Fruit fly (Drosophila melanogaster) whole organism, prepupa: ENCODE results near the gene CG42857.

Experiments used
- Blimp-1 ChIP-seq: fragments of 200-800 bp; sonication (Bioruptor generic); optimal IDR thresholded peaks from 3 replicates; lab custom pipeline; 2017; ENCODE audit warnings: missing biosample characterization, missing genetic modification characterization, mild to moderate bottlenecking, moderate library complexity, missing genetic modification reagents
- CG10669 ChIP-seq: fragments of 200-800 bp; sonication (Bioruptor generic); optimal IDR thresholded peaks from 3 replicates; lab custom pipeline; 2018; ENCODE audit warnings: missing biosample characterization, mild to moderate bottlenecking, missing genetic modification characterization, moderate library complexity
- CG11902 ChIP-seq: fragments of 200-800 bp; sonication (Bioruptor generic); optimal IDR thresholded peaks from 3 replicates; lab custom pipeline; 2016; ENCODE audit warnings: missing biosample characterization, missing genetic modification characterization
- CG15336 ChIP-seq: fragments of 200-800 bp; sonication (Bioruptor generic); IDR thresholded peaks from 2 replicates; pipeline ENCODE4 v1.3.6; 2022; ENCODE audit warnings: missing biosample characterization, missing genetic modification characterization
- CG1621 ChIP-seq: fragments of 200-800 bp; sonication (Bioruptor generic); optimal IDR thresholded peaks from 3 replicates; lab custom pipeline; 2018; ENCODE audit warnings: missing biosample characterization, mild to moderate bottlenecking, missing genetic modification characterization
- CG16779 ChIP-seq: fragments of 200-800 bp; sonication (Bioruptor generic); optimal IDR thresholded peaks from 3 replicates; lab custom pipeline; 2017; ENCODE audit warnings: missing biosample characterization, mild to moderate bottlenecking, missing genetic modification characterization
- CG31627 ChIP-seq: fragments of 200-800 bp; sonication (Bioruptor generic); optimal IDR thresholded peaks from 3 replicates; lab custom pipeline; 2016; ENCODE audit warnings: missing biosample characterization, missing genetic modification characterization
- CG34406 ChIP-seq: fragments of 200-800 bp; sonication (Bioruptor generic); optimal IDR thresholded peaks from 3 replicates; lab custom pipeline; 2016; ENCODE audit warnings: missing biosample characterization, missing genetic modification characterization
- CG3919 ChIP-seq: fragments of 200-800 bp; sonication (Bioruptor generic); optimal IDR thresholded peaks from 3 replicates; lab custom pipeline; 2016; ENCODE audit warnings: missing biosample characterization, missing genetic modification characterization
- CG4318 ChIP-seq: fragments of 200-800 bp; sonication (Bioruptor generic); optimal IDR thresholded peaks from 3 replicates; lab custom pipeline; 2017; ENCODE audit warnings: missing biosample characterization, mild to moderate bottlenecking, missing genetic modification characterization
- CG6163 ChIP-seq: fragments of 200-800 bp; sonication (Bioruptor generic); IDR thresholded peaks from 3 replicates; pipeline ENCODE4 v1.3.6; 2022; ENCODE audit warnings: missing biosample characterization, missing genetic modification characterization
- CG6276 ChIP-seq: fragments of 200-800 bp; sonication (Bioruptor generic); optimal IDR thresholded peaks from 2 replicates; lab custom pipeline; 2017; ENCODE audit warnings: missing biosample characterization, mild to moderate bottlenecking, missing genetic modification characterization
- CG6854 ChIP-seq: fragments of 200-800 bp; sonication (Bioruptor generic); optimal IDR thresholded peaks from 2 replicates; lab custom pipeline; 2017; ENCODE audit warnings: missing biosample characterization, mild to moderate bottlenecking, missing genetic modification characterization
- CG7368 ChIP-seq: fragments of 200-800 bp; sonication (Bioruptor generic); optimal IDR thresholded peaks from 3 replicates; lab custom pipeline; 2016; ENCODE audit warnings: missing biosample characterization, missing genetic modification characterization
- CG8119 ChIP-seq: fragments of 200-800 bp; sonication (Bioruptor generic); IDR thresholded peaks from 3 replicates; pipeline ENCODE4 v1.3.6; 2022; ENCODE audit warnings: missing biosample characterization, missing genetic modification characterization
- CG8319 ChIP-seq: fragments of 200-800 bp; sonication (Bioruptor generic); optimal IDR thresholded peaks from 3 replicates; lab custom pipeline; 2016; ENCODE audit warnings: missing biosample characterization, missing genetic modification characterization
- CG8632 ChIP-seq: fragments of 200-800 bp; sonication (Bioruptor generic); optimal IDR thresholded peaks from 3 replicates; lab custom pipeline; 2016; ENCODE audit warnings: missing biosample characterization, missing genetic modification characterization
- Eip75B ChIP-seq: fragments of 200-800 bp; sonication (Bioruptor generic); optimal IDR thresholded peaks from 3 replicates; lab custom pipeline; 2016; ENCODE audit warnings: missing biosample characterization, missing genetic modification characterization
- Eip78C ChIP-seq: fragments of 200-800 bp; sonication (Bioruptor generic); peaks from one replicate; lab custom pipeline; 2016; ENCODE audit warnings: missing biosample characterization, missing genetic modification characterization
- Eip93F ChIP-seq: fragments of 200-800 bp; sonication (Bioruptor generic); optimal IDR thresholded peaks from 2 replicates; lab custom pipeline; 2016; ENCODE audit warnings: missing biosample characterization, mild to moderate bottlenecking, missing genetic modification characterization
- Ets21C ChIP-seq: fragments of 200-800 bp; sonication (Bioruptor generic); optimal IDR thresholded peaks from 3 replicates; lab custom pipeline; 2016; ENCODE audit warnings: missing biosample characterization, missing genetic modification characterization
- Ets96B ChIP-seq: fragments of 200-800 bp; optimal IDR thresholded peaks from 2 replicates; lab custom pipeline; 2019; ENCODE audit warnings: missing biosample characterization, mild to moderate bottlenecking, missing genetic modification characterization, moderate library complexity
- Gug ChIP-seq: fragments of 200-800 bp; sonication (Bioruptor generic); IDR thresholded peaks from 2 replicates; pipeline ENCODE4 v1.3.6; 2022; ENCODE audit warnings: missing biosample characterization, missing genetic modification characterization
- Hr38 ChIP-seq: sonication (Bioruptor generic); optimal IDR thresholded peaks from 2 replicates; lab custom pipeline; 2016; ENCODE audit warnings: missing biosample characterization, missing genetic modification characterization
- Hr39 ChIP-seq: fragments of 200-800 bp; sonication (Bioruptor generic); optimal IDR thresholded peaks from 2 replicates; lab custom pipeline; 2016; ENCODE audit warnings: missing biosample characterization, missing genetic modification characterization
- Hr4 ChIP-seq: fragments of 200-800 bp; sonication (Bioruptor generic); optimal IDR thresholded peaks from 3 replicates; lab custom pipeline; 2016; ENCODE audit warnings: missing biosample characterization, missing genetic modification characterization
- Lpt ChIP-seq: fragments of 200-800 bp; sonication (Bioruptor generic); optimal IDR thresholded peaks from 3 replicates; lab custom pipeline; 2016; ENCODE audit warnings: missing biosample characterization, missing genetic modification characterization
- Met ChIP-seq: fragments of 200-800 bp; sonication (Bioruptor generic); optimal IDR thresholded peaks from 3 replicates; lab custom pipeline; 2016; ENCODE audit warnings: missing biosample characterization, missing genetic modification characterization
- OdsH ChIP-seq: fragments of 200-800 bp; sonication (Bioruptor generic); optimal IDR thresholded peaks from 3 replicates; lab custom pipeline; 2016; ENCODE audit warnings: missing biosample characterization, missing genetic modification characterization
- Smox ChIP-seq: fragments of 200-800 bp; sonication (Bioruptor generic); optimal IDR thresholded peaks from 3 replicates; lab custom pipeline; 2016; ENCODE audit warnings: missing biosample characterization, missing genetic modification characterization
- Sox102F ChIP-seq: fragments of 200-800 bp; sonication (Bioruptor generic); optimal IDR thresholded peaks from 2 replicates; lab custom pipeline; 2016; ENCODE audit warnings: missing biosample characterization, mild to moderate bottlenecking, missing genetic modification characterization
- Sox14 ChIP-seq: fragments of 200-800 bp; sonication (Bioruptor generic); optimal IDR thresholded peaks from 3 replicates; lab custom pipeline; 2016; ENCODE audit warnings: missing biosample characterization, missing genetic modification characterization
- Sox15 ChIP-seq: fragments of 200-800 bp; sonication (Bioruptor generic); optimal IDR thresholded peaks from 3 replicates; lab custom pipeline; 2016; ENCODE audit warnings: missing biosample characterization, missing genetic modification characterization
- acj6 ChIP-seq: fragments of 200-800 bp; sonication (Bioruptor generic); optimal IDR thresholded peaks from 3 replicates; lab custom pipeline; 2016; ENCODE audit warnings: missing biosample characterization, missing genetic modification characterization
- cyc ChIP-seq: fragments of 200-800 bp; sonication (Bioruptor generic); optimal IDR thresholded peaks from 3 replicates; lab custom pipeline; 2016; ENCODE audit warnings: missing biosample characterization, missing genetic modification characterization
- dac ChIP-seq: fragments of 200-800 bp; sonication (Bioruptor generic); optimal IDR thresholded peaks from 2 replicates; lab custom pipeline; 2017; ENCODE audit warnings: missing biosample characterization, mild to moderate bottlenecking, missing genetic modification characterization
- dsx ChIP-seq: fragments of 200-800 bp; optimal IDR thresholded peaks from 3 replicates; lab custom pipeline; 2019; ENCODE audit warnings: missing biosample characterization, mild to moderate bottlenecking, missing genetic modification characterization, moderate library complexity; ENCODE audit not compliant: poor library complexity, severe bottlenecking
- eg ChIP-seq: fragments of 200-800 bp; sonication (Bioruptor generic); IDR thresholded peaks from 3 replicates; pipeline ENCODE4 v1.3.6; 2022; ENCODE audit warnings: missing biosample characterization, missing genetic modification characterization
- esn ChIP-seq: fragments of 200-800 bp; sonication (Bioruptor generic); optimal IDR thresholded peaks from 2 replicates; lab custom pipeline; 2016; ENCODE audit warnings: missing biosample characterization, mild to moderate bottlenecking, missing genetic modification characterization, moderate library complexity
- fd85E ChIP-seq: fragments of 200-800 bp; sonication (Bioruptor generic); optimal IDR thresholded peaks from 3 replicates; lab custom pipeline; 2016; ENCODE audit warnings: missing biosample characterization, missing genetic modification characterization
- fkh ChIP-seq: fragments of 200-800 bp; sonication (Bioruptor generic); optimal IDR thresholded peaks from 3 replicates; lab custom pipeline; 2017; ENCODE audit warnings: missing biosample characterization, mild to moderate bottlenecking, missing genetic modification characterization, moderate library complexity
- lz ChIP-seq: fragments of 200-800 bp; sonication (Bioruptor generic); optimal IDR thresholded peaks from 3 replicates; lab custom pipeline; 2016; ENCODE audit warnings: missing biosample characterization, missing genetic modification characterization
- net ChIP-seq: fragments of 200-800 bp; sonication (Bioruptor generic); optimal IDR thresholded peaks from 3 replicates; lab custom pipeline; 2016; ENCODE audit warnings: missing biosample characterization, missing genetic modification characterization
- pdm3 ChIP-seq: fragments of 200-800 bp; sonication (Bioruptor generic); optimal IDR thresholded peaks from 3 replicates; lab custom pipeline; 2016; ENCODE audit warnings: missing biosample characterization, missing genetic modification characterization
- salr ChIP-seq, 2 experiments: fragments of 200-800 bp; sonication (Bioruptor generic); optimal IDR thresholded peaks; 3 replicates each; lab custom pipeline; 2016 to 2018; ENCODE audit warnings: missing biosample characterization in 2 of 2, missing genetic modification characterization in 2 of 2, mild to moderate bottlenecking in 1 of 2
- spab ChIP-seq: fragments of 200-800 bp; sonication (Bioruptor generic); optimal IDR thresholded peaks from 2 replicates; lab custom pipeline; 2017; ENCODE audit warnings: missing biosample characterization, mild to moderate bottlenecking, missing genetic modification characterization, missing genetic modification reagents
- ss ChIP-seq, 2 experiments: fragments of 200-800 bp; sonication (Bioruptor generic); optimal IDR thresholded peaks; 2 replicates in 1 of 2; 3 replicates in 1 of 2; lab custom pipeline; 2017 to 2018; ENCODE audit warnings: mild to moderate bottlenecking in 2 of 2, missing biosample characterization in 2 of 2, missing genetic modification characterization in 2 of 2, moderate library complexity in 1 of 2
- svp ChIP-seq: fragments of 200-800 bp; sonication (Bioruptor generic); peaks from one replicate; lab custom pipeline; 2016; ENCODE audit warnings: missing biosample characterization, missing genetic modification characterization
- topi ChIP-seq: fragments of 200-800 bp; sonication (Bioruptor generic); optimal IDR thresholded peaks from 3 replicates; lab custom pipeline; 2016; ENCODE audit warnings: missing biosample characterization, missing genetic modification characterization

The CG42857 gene

dm6 chr3R:9800644-9801330, 20.2 kb downstream of the CG42857 start, which contains the start of the genes CG9467 and CG8526 (continued):
- TF ChIP-seq lz (GFP tag; lab: Kevin White, UChicago) (peak; percentile 67), CG6163 (GFP tag; lab: Robert Waterston, UW) (0 out of 3 replicates have a peak, but pooled peaks have one; percentile 34), CG8319 (no peak), eg (GFP tag; lab: Robert Waterston, UW) (peak; percentile 47; the same call in 1 of the 3 replicates), Sox14 (GFP tag; lab: Kevin White, UChicago) (peak; percentile 51), CG7368 (GFP tag; lab: Kevin White, UChicago) (no peak), Smox (GFP tag; lab: Kevin White, UChicago) (no peak), acj6 (GFP tag; lab: Kevin White, UChicago) (peak; percentile 59), dac (GFP tag; lab: Kevin White, UChicago) (peak; percentile 26), CG6854 (peak; percentile 31), Eip93F (GFP tag; lab: Kevin White, UChicago) (peak; percentile 48)

dm6 chr3R:9793018-9793417, 28.0 kb downstream of the CG42857 start, which contains the start of gene CG8516:
CG8516 (plus strand) TSS chr3R:9793295.
- TF ChIP-seq spab (no peak), Ets96B (tag; lab: Kevin White, UChicago) (no peak), Ets21C (GFP tag; lab: Kevin White, UChicago) (no peak), Hr39 (GFP tag; lab: Kevin White, UChicago) (no peak), Hr4 (GFP tag; lab: Kevin White, UChicago) (no peak), CG31627 (peak; percentile 19), CG16779 (tag; lab: Kevin White, UChicago) (no peak), esn (GFP tag; lab: Kevin White, UChicago) (peak; percentile 41), CG15336 (peak; percentile 70), CG11902 (GFP tag; lab: Kevin White, UChicago) (no peak), Blimp-1 (GFP tag; lab: Kevin White, UChicago) (no peak), Eip78C (GFP tag; lab: Kevin White, UChicago) (peak; percentile 79), lz (GFP tag; lab: Kevin White, UChicago) (no peak), Met (no peak), CG6163 (GFP tag; lab: Robert Waterston, UW) (no peak), dac (GFP tag; lab: Kevin White, UChicago) (no peak), dsx (GFP tag; lab: Kevin White, UChicago) (no peak), fkh (GFP tag; lab: Kevin White, UChicago) (no peak), CG3919 (GFP tag; lab: Kevin White, UChicago) (no peak), topi (GFP tag; lab: Kevin White, UChicago) (no peak), CG34406 (GFP tag; lab: Kevin White, UChicago) (no peak), salr (GFP tag; optimal IDR thresholded peaks at IDR 0.05; lab: Kevin White, UChicago) (no peak), CG8632 (GFP tag; lab: Kevin White, UChicago) (no peak), Hr38 (GFP tag; lab: Kevin White, UChicago) (no peak), CG8119 (peak; percentile 61; the same call in 2 of the 3 replicates), Lpt (no peak), CG6276 (no peak), CG10669 (GFP tag; lab: Kevin White, UChicago) (no peak), net (no peak), cyc (no peak), fd85E (GFP tag; lab: Kevin White, UChicago) (no peak), Gug (GFP tag; lab: Robert Waterston, UW) (no peak), Sox14 (GFP tag; lab: Kevin White, UChicago) (no peak), CG4318 (GFP tag; lab: Kevin White, UChicago) (no peak), Smox (GFP tag; lab: Kevin White, UChicago) (no peak), CG6854 (no peak), Eip75B (GFP tag; lab: Kevin White, UChicago) (no peak), svp (GFP tag; lab: Kevin White, UChicago) (no peak), CG1621 (tag; lab: Kevin White, UChicago) (no peak), OdsH (GFP tag; lab: Kevin White, UChicago) (no peak), Sox102F (GFP tag; lab: Kevin White, UChicago) (no peak), pdm3 (no peak), ss (GFP tag; optimal IDR thresholded peaks at IDR 0.05; lab: Kevin White, UChicago) (no peak), Sox15 (GFP tag; lab: Kevin White, UChicago) (no peak), CG8319 (no peak)
